ENCODE assay signal across 1 fruit fly cellular context in the genomic region with DNA sequence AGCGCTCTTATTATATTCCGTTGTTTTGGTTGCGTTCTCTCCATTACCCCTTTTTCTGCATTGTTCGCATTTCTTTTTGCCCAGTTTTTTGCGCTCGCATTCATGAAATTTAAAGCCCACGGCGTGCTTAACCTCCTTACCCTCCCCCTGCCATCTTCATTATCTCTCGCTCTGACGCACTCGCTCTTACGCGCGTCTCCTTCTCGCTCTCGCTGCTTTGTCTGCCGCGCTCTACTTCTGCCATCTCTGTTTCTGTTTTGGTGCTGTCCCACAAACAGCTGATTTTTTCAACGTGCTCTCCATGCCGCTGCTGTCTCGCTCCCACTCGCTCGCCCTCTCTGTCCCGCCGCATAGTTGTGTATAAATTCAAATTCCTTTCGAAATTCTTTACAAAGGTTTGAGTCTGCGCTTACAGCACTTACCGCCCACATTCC.
A peak's percentile ranks its signal among the peaks of the same experiment; 100 is the strongest.
TF ChIP-seq lines count a peak whose summit lies in the region.

No protein-coding gene starts in this region.

TF ChIP-seq in whole organism, embryonic, 481 proteins besides CTCF, POLR2A, EP300 and RAD21 (continued from another document):
- TF ChIP-seq Sry-β (GFP tag; optimal IDR thresholded peaks at IDR 0.05; lab: Kevin White, UChicago), result peak; percentile 35
- TF ChIP-seq sug (tag; optimal IDR thresholded peaks at IDR 0.05; lab: Kevin White, UChicago), result peak; percentile 46
- peak; percentile 91 for TF ChIP-seq Med (GFP tag; lab: Kevin White, UChicago)
- peak; percentile 31 for TF ChIP-seq CG14710 (tag; optimal IDR thresholded peaks at IDR 0.05; lab: Kevin White, UChicago)
- TF ChIP-seq phol (tag; optimal IDR thresholded peaks at IDR 0.05; lab: Kevin White, UChicago), result peak; percentile 43
- peak; percentile 98 for TF ChIP-seq CG1832 (GFP tag; optimal IDR thresholded peaks at IDR 0.05; lab: Kevin White, UChicago)
- no peak for TF ChIP-seq CG4360 (GFP tag; IDR thresholded peaks at IDR 0.05; lab: Robert Waterston, UW)
- peak; percentile 12 for TF ChIP-seq NC2β (GFP tag; optimal IDR thresholded peaks at IDR 0.05; lab: Kevin White, UChicago)
- peak; percentile 55 for TF ChIP-seq CG12071 (GFP tag; optimal IDR thresholded peaks at IDR 0.05; lab: Kevin White, UChicago)
- TF ChIP-seq CG2116 (GFP tag; optimal IDR thresholded peaks at IDR 0.05; lab: Kevin White, UChicago), result peak; percentile 14
- TF ChIP-seq CG3163 (GFP tag; optimal IDR thresholded peaks at IDR 0.05; lab: Kevin White, UChicago), result peak; percentile 69
- peak; percentile 82 for TF ChIP-seq HmgZ (tag; optimal IDR thresholded peaks at IDR 0.05; lab: Kevin White, UChicago)
- peak; percentile 57 for TF ChIP-seq CHES-1-like (GFP tag; optimal IDR thresholded peaks at IDR 0.05; lab: Kevin White, UChicago)
- no peak for TF ChIP-seq Rx (GFP tag; IDR thresholded peaks at IDR 0.05; lab: Robert Waterston, UW)
- peak; percentile 45 for TF ChIP-seq CG8924 (tag; optimal IDR thresholded peaks at IDR 0.05; lab: Kevin White, UChicago)
- TF ChIP-seq CG13624 (GFP tag; optimal IDR thresholded peaks at IDR 0.05; lab: Kevin White, UChicago), result peak; percentile 90
- TF ChIP-seq zen (tag; optimal IDR thresholded peaks at IDR 0.05; lab: Kevin White, UChicago), result peak; percentile 0
- peak; percentile 44 for TF ChIP-seq her (GFP tag; optimal IDR thresholded peaks at IDR 0.05; lab: Kevin White, UChicago)
- TF ChIP-seq CG7987 (GFP tag; optimal IDR thresholded peaks at IDR 0.05; lab: Kevin White, UChicago), result peak; percentile 46
- peak; percentile 57 for TF ChIP-seq CG17829 (tag; optimal IDR thresholded peaks at IDR 0.05; lab: Kevin White, UChicago)
- TF ChIP-seq gsb-n (tag; optimal IDR thresholded peaks at IDR 0.05; lab: Kevin White, UChicago), result peak; percentile 24
- peak; percentile 84 for TF ChIP-seq abd-A (tag; optimal IDR thresholded peaks at IDR 0.05; lab: Kevin White, UChicago)
- peak; percentile 58 for TF ChIP-seq CG15514 (GFP tag; optimal IDR thresholded peaks at IDR 0.05; lab: Kevin White, UChicago)
- TF ChIP-seq CG11723 (GFP tag; optimal IDR thresholded peaks at IDR 0.05; lab: Kevin White, UChicago), result peak; percentile 1
- TF ChIP-seq luna (GFP tag; optimal IDR thresholded peaks at IDR 0.05; lab: Kevin White, UChicago), result peak; percentile 24
- peak; percentile 64 for TF ChIP-seq Fer1 (GFP tag; optimal IDR thresholded peaks at IDR 0.05; lab: Kevin White, UChicago)
- TF ChIP-seq CoRest (tag; optimal IDR thresholded peaks at IDR 0.05; lab: Kevin White, UChicago), result peak; percentile 46
- TF ChIP-seq scrt (GFP tag; optimal IDR thresholded peaks at IDR 0.05; lab: Kevin White, UChicago), result peak; percentile 56
- TF ChIP-seq az2 (GFP tag; optimal IDR thresholded peaks at IDR 0.05; lab: Kevin White, UChicago), result no peak
- peak; percentile 38 for TF ChIP-seq CG10267 (tag; optimal IDR thresholded peaks at IDR 0.05; lab: Kevin White, UChicago)
- peak; percentile 10 for TF ChIP-seq nmo (GFP tag; optimal IDR thresholded peaks at IDR 0.05; lab: Kevin White, UChicago)
- TF ChIP-seq Nf-YB (GFP tag; optimal IDR thresholded peaks at IDR 0.05; lab: Kevin White, UChicago), result peak; percentile 28
- TF ChIP-seq BEAF-32 (GFP tag; optimal IDR thresholded peaks at IDR 0.05; lab: Kevin White, UChicago), result peak; percentile 32
- peak in 1 of 2 experiments; percentile 31 for TF ChIP-seq tll (GFP tag; optimal IDR thresholded peaks at IDR 0.05; lab: Kevin White, UChicago)
- TF ChIP-seq MTF-1 (GFP tag; optimal IDR thresholded peaks at IDR 0.05; lab: Kevin White, UChicago; ENCODE audit: borderline replicate concordance), result peak; percentile 62
- TF ChIP-seq twi (tag; optimal IDR thresholded peaks at IDR 0.05; lab: Kevin White, UChicago), result peak; percentile 40
- peak; percentile 37 for TF ChIP-seq Side (GFP tag; optimal IDR thresholded peaks at IDR 0.05; lab: Kevin White, UChicago)
- peak; percentile 81 for TF ChIP-seq Dp (GFP tag; optimal IDR thresholded peaks at IDR 0.05; lab: Kevin White, UChicago)
- TF ChIP-seq Ets97D (GFP tag; optimal IDR thresholded peaks at IDR 0.05; lab: Kevin White, UChicago), result peak; percentile 55
- peak; percentile 35 for TF ChIP-seq CG10147 (GFP tag; optimal IDR thresholded peaks at IDR 0.05; lab: Kevin White, UChicago)
- peak; percentile 66 for TF ChIP-seq CG13894 (tag; optimal IDR thresholded peaks at IDR 0.05; lab: Kevin White, UChicago)
- TF ChIP-seq cwo (GFP tag; optimal IDR thresholded peaks at IDR 0.05; lab: Kevin White, UChicago), result peak; percentile 52
- TF ChIP-seq dm (GFP tag; optimal IDR thresholded peaks at IDR 0.05; lab: Kevin White, UChicago), result peak; percentile 95
- TF ChIP-seq pzg (GFP tag; optimal IDR thresholded peaks at IDR 0.05; lab: Kevin White, UChicago), result peak; percentile 65
- TF ChIP-seq CG34376 (GFP tag; optimal IDR thresholded peaks at IDR 0.05; lab: Kevin White, UChicago), result peak; percentile 79
- TF ChIP-seq pfk (GFP tag; optimal IDR thresholded peaks at IDR 0.05; lab: Kevin White, UChicago), result peak; percentile 75
- peak; percentile 30 for TF ChIP-seq CG11504 (tag; optimal IDR thresholded peaks at IDR 0.05; lab: Kevin White, UChicago)
- TF ChIP-seq CG18599 (GFP tag; optimal IDR thresholded peaks at IDR 0.05; lab: Kevin White, UChicago), result peak; percentile 70
- TF ChIP-seq lbe (GFP tag; optimal IDR thresholded peaks at IDR 0.05; lab: Kevin White, UChicago), result peak; percentile 33
- TF ChIP-seq BtbVII (GFP tag; optimal IDR thresholded peaks at IDR 0.05; lab: Kevin White, UChicago), result peak; percentile 11
- TF ChIP-seq kni (GFP tag; optimal IDR thresholded peaks at IDR 0.05; lab: Kevin White, UChicago), result peak; percentile 99
- no peak for TF ChIP-seq CG6765 (GFP tag; optimal IDR thresholded peaks at IDR 0.05; lab: Kevin White, UChicago)
- peak; percentile 29 for TF ChIP-seq corto (GFP tag; optimal IDR thresholded peaks at IDR 0.05; lab: Kevin White, UChicago)
- TF ChIP-seq CG4854 (GFP tag; optimal IDR thresholded peaks at IDR 0.05; lab: Kevin White, UChicago), result no peak
- no peak for TF ChIP-seq CG7963 (GFP tag; IDR thresholded peaks at IDR 0.05; lab: Robert Waterston, UW; ENCODE audit: partially characterized antibody)
- peak; percentile 84 for TF ChIP-seq oc (tag; optimal IDR thresholded peaks at IDR 0.05; lab: Kevin White, UChicago)
- TF ChIP-seq tap (tag; optimal IDR thresholded peaks at IDR 0.05; lab: Kevin White, UChicago), result peak; percentile 1
- no peak for TF ChIP-seq Mad (GFP tag; optimal IDR thresholded peaks at IDR 0.05; lab: Kevin White, UChicago)
- TF ChIP-seq CG8478 (optimal IDR thresholded peaks at IDR 0.05; lab: Kevin White, UChicago), result peak; percentile 71
- TF ChIP-seq CG1603 (tag; optimal IDR thresholded peaks at IDR 0.05; lab: Kevin White, UChicago), result peak; percentile 43
- TF ChIP-seq ftz-f1 (GFP tag; optimal IDR thresholded peaks at IDR 0.05; lab: Kevin White, UChicago), result peak; percentile 43
- TF ChIP-seq gro (GFP tag; optimal IDR thresholded peaks at IDR 0.05; lab: Kevin White, UChicago), result peak; percentile 83
- TF ChIP-seq CG5953 (GFP tag; IDR thresholded peaks at IDR 0.05; lab: Robert Waterston, UW), result no peak
- no peak for TF ChIP-seq gce (GFP tag; IDR thresholded peaks at IDR 0.05; lab: Robert Waterston, UW)
- TF ChIP-seq CG12155 (GFP tag; optimal IDR thresholded peaks at IDR 0.05; lab: Kevin White, UChicago), result peak; percentile 100
- peak; percentile 44 for TF ChIP-seq CrebB (tag; optimal IDR thresholded peaks at IDR 0.05; lab: Kevin White, UChicago)
- peak; percentile 5 for TF ChIP-seq CG33213 (GFP tag; optimal IDR thresholded peaks at IDR 0.05; lab: Kevin White, UChicago)
- TF ChIP-seq D19A (tag; optimal IDR thresholded peaks at IDR 0.05; lab: Kevin White, UChicago), result peak; percentile 10
- TF ChIP-seq CG6683 (GFP tag; optimal IDR thresholded peaks at IDR 0.05; lab: Kevin White, UChicago), result peak; percentile 42
- TF ChIP-seq pros (GFP tag; optimal IDR thresholded peaks at IDR 0.05; lab: Kevin White, UChicago), result peak; percentile 94
- TF ChIP-seq da (GFP tag; optimal IDR thresholded peaks at IDR 0.05; lab: Kevin White, UChicago), result peak; percentile 41
- no peak for TF ChIP-seq lilli (GFP tag; optimal IDR thresholded peaks at IDR 0.05; lab: Kevin White, UChicago)
- peak; percentile 83 for TF ChIP-seq Sry-δ (GFP tag; optimal IDR thresholded peaks at IDR 0.05; lab: Kevin White, UChicago)
- peak; percentile 13 for TF ChIP-seq CG4282 (GFP tag; optimal IDR thresholded peaks at IDR 0.05; lab: Kevin White, UChicago)
- TF ChIP-seq nerfin-1 (tag; optimal IDR thresholded peaks at IDR 0.05; lab: Kevin White, UChicago), result peak; percentile 83
- peak; percentile 32 for TF ChIP-seq repo (GFP tag; optimal IDR thresholded peaks at IDR 0.05; lab: Kevin White, UChicago)
- no peak for TF ChIP-seq ewg (GFP tag; optimal IDR thresholded peaks at IDR 0.05; lab: Kevin White, UChicago)
- peak; percentile 60 for TF ChIP-seq Nf-YC (tag; optimal IDR thresholded peaks at IDR 0.05; lab: Kevin White, UChicago)
- peak; percentile 2 for TF ChIP-seq HLH54F (GFP tag; optimal IDR thresholded peaks at IDR 0.05; lab: Kevin White, UChicago)
- TF ChIP-seq CG10543 (GFP tag; optimal IDR thresholded peaks at IDR 0.05; lab: Kevin White, UChicago), result peak; percentile 89
- peak; percentile 58 to 82 for TF ChIP-seq Trl (optimal IDR thresholded peaks at IDR 0.05; lab: Kevin White, UChicago)
- TF ChIP-seq Trl (GFP tag; optimal IDR thresholded peaks at IDR 0.05; lab: Kevin White, UChicago), result peak; percentile 23
- no peak for TF ChIP-seq tx (GFP tag; optimal IDR thresholded peaks at IDR 0.05; lab: Kevin White, UChicago)
- TF ChIP-seq HLHmδ (GFP tag; optimal IDR thresholded peaks at IDR 0.05; lab: Kevin White, UChicago), result peak; percentile 30
- TF ChIP-seq CG5180 (GFP tag; optimal IDR thresholded peaks at IDR 0.05; lab: Kevin White, UChicago), result peak; percentile 13
- TF ChIP-seq CG2120 (GFP tag; optimal IDR thresholded peaks at IDR 0.05; lab: Kevin White, UChicago), result peak; percentile 39
- TF ChIP-seq YL-1 (GFP tag; optimal IDR thresholded peaks at IDR 0.05; lab: Kevin White, UChicago), result peak; percentile 60
- peak; percentile 80 for TF ChIP-seq HmgD (GFP tag; optimal IDR thresholded peaks at IDR 0.05; lab: Kevin White, UChicago)
- no peak for TF ChIP-seq sim (GFP tag; IDR thresholded peaks at IDR 0.05; lab: Robert Waterston, UW)
- TF ChIP-seq CG6813 (GFP tag; optimal IDR thresholded peaks at IDR 0.05; lab: Kevin White, UChicago), result peak; percentile 7
- TF ChIP-seq CG2712 (tag; optimal IDR thresholded peaks at IDR 0.05; lab: Kevin White, UChicago), result peak; percentile 32
- TF ChIP-seq mirr (GFP tag; optimal IDR thresholded peaks at IDR 0.05; lab: Kevin White, UChicago), result peak; percentile 70
- TF ChIP-seq exex (tag; optimal IDR thresholded peaks at IDR 0.05; lab: Kevin White, UChicago), result peak; percentile 32
- no peak for TF ChIP-seq Gug (GFP tag; IDR thresholded peaks at IDR 0.05; lab: Robert Waterston, UW)
- peak in 1 of 2 experiments; percentile 72 for TF ChIP-seq Hr78 (GFP tag; optimal IDR thresholded peaks at IDR 0.05; lab: Kevin White, UChicago)
- TF ChIP-seq mam (GFP tag; optimal IDR thresholded peaks at IDR 0.05; lab: Kevin White, UChicago), result peak; percentile 3
- TF ChIP-seq Max (GFP tag; optimal IDR thresholded peaks at IDR 0.05; lab: Kevin White, UChicago), result peak; percentile 68
- TF ChIP-seq wor (GFP tag; IDR thresholded peaks at IDR 0.05; lab: Robert Waterston, UW), result no peak
- no peak for TF ChIP-seq pan (optimal IDR thresholded peaks at IDR 0.05; lab: Kevin White, UChicago)
- TF ChIP-seq pan (GFP tag; optimal IDR thresholded peaks at IDR 0.05 in 1 of 2, IDR thresholded peaks at IDR 0.05 in 1 of 2), result no peak
- TF ChIP-seq cg (GFP tag; optimal IDR thresholded peaks at IDR 0.05; lab: Kevin White, UChicago), result peak; percentile 20
- peak; percentile 45 for TF ChIP-seq MESR4 (GFP tag; optimal IDR thresholded peaks at IDR 0.05; lab: Kevin White, UChicago)
- TF ChIP-seq Hr51 (GFP tag; optimal IDR thresholded peaks at IDR 0.05; lab: Kevin White, UChicago), result peak in 1 of 2 experiments; percentile 4
- no peak for TF ChIP-seq CG18619 (GFP tag; optimal IDR thresholded peaks at IDR 0.05; lab: Kevin White, UChicago)
